Worm (Caenorhabditis elegans) whole organism, young adult: Measurements from ENCODE around the gene ensh-1.

Source experiments
- ceh-79 ChIP-seq: sonication (generic microtip); optimal IDR thresholded peaks from 2 replicates; lab custom pipeline; 2017; ENCODE audit warnings: mild to moderate bottlenecking, missing genetic modification characterization, missing compliant biosample characterization
- dpl-1 ChIP-seq: fragments of 150-350 bp; optimal IDR thresholded peaks from 2 replicates; lab custom pipeline; 2014; ENCODE audit warnings: missing biosample characterization, missing genetic modification reagents, missing genetic modification characterization
- hsf-1 ChIP-seq: fragments of 200-800 bp; sonication (Bioruptor generic); IDR thresholded peaks from 2 replicates; pipeline ENCODE4 v1.3.6; 2022; ENCODE audit warnings: missing genetic modification reagents, missing genetic modification characterization, missing compliant biosample characterization
- let-526 ChIP-seq: fragments of 200-800 bp; sonication (Bioruptor generic); IDR thresholded peaks from 2 replicates; pipeline ENCODE4 v1.3.6; 2022; ENCODE audit warnings: missing genetic modification reagents, missing genetic modification characterization, missing compliant biosample characterization
- lsl-1 ChIP-seq: fragments of 200-800 bp; sonication (Bioruptor generic); optimal IDR thresholded peaks from 2 replicates; lab custom pipeline; 2018; ENCODE audit warnings: mild to moderate bottlenecking, missing genetic modification characterization, moderate library complexity, missing compliant biosample characterization
- madf-6 ChIP-seq: fragments of 200-800 bp; sonication (Bioruptor generic); IDR thresholded peaks from 2 replicates; pipeline ENCODE4 v1.3.6; 2022; ENCODE audit warnings: missing genetic modification reagents, missing genetic modification characterization, missing compliant biosample characterization
- nhr-27 ChIP-seq: fragments of 200-800 bp; sonication (Bioruptor generic); optimal IDR thresholded peaks from 2 replicates; lab custom pipeline; 2018; ENCODE audit warnings: mild to moderate bottlenecking, missing genetic modification characterization, moderate library complexity, missing compliant biosample characterization
- rec-8 ChIP-seq, 2 experiments: sonication (generic microtip); optimal IDR thresholded peaks; 2 replicates each; lab custom pipeline; 2016; ENCODE audit warnings: mild to moderate bottlenecking in 2 of 2, missing genetic modification characterization in 2 of 2, missing genetic modification reagents in 2 of 2, missing genotype in 2 of 2, missing biosample characterization in 1 of 2, missing compliant biosample characterization in 1 of 2, moderate library complexity in 1 of 2
- snpc-4 ChIP-seq, 5 experiments: fragments of 150-350 bp in 1 of 5; sonication (generic microtip) in 4 of 5; optimal IDR thresholded peaks; 2 replicates each; lab custom pipeline; 2014 to 2018; ENCODE audit warnings: missing genetic modification characterization in 5 of 5, missing biosample characterization in 3 of 5, antibody characterized with exemption in 2 of 5, mild to moderate bottlenecking in 2 of 5, missing compliant biosample characterization in 2 of 5, missing genotype in 2 of 5, moderate library complexity in 2 of 5, missing genetic modification reagents in 1 of 5
- unc-130 ChIP-seq: sonication (generic microtip); optimal IDR thresholded peaks from 2 replicates; lab custom pipeline; 2016; ENCODE audit warnings: missing genetic modification reagents, missing genetic modification characterization, missing compliant biosample characterization
- unc-62 ChIP-seq: fragments of 150-350 bp; optimal IDR thresholded peaks from 2 replicates; lab custom pipeline; 2014; ENCODE audit warnings: missing biosample characterization, missing genetic modification reagents, missing genetic modification characterization
- ztf-26 ChIP-seq: sonication (generic microtip); optimal IDR thresholded peaks from 2 replicates; lab custom pipeline; 2017; ENCODE audit warnings: missing genetic modification characterization, missing compliant biosample characterization
- ztf-6 ChIP-seq: fragments of 200-800 bp; sonication (Bioruptor generic); IDR thresholded peaks from 2 replicates; pipeline ENCODE4 v1.3.6; 2022; ENCODE audit warnings: missing genetic modification reagents, missing genetic modification characterization, missing compliant biosample characterization

ce11 chrX:8891393-8891953, 13.7 kb upstream of the ensh-1 start:
- TF ChIP-seq dpl-1 (GFP tag; lab: Kevin White, UChicago) (no peak), unc-130 (GFP tag; lab: Kevin White, UChicago) (no peak), madf-6 (GFP tag; lab: Robert Waterston, UW) (no peak), lsl-1 (no peak), rec-8 (tag; optimal IDR thresholded peaks at IDR 0.05; lab: Kevin White, UChicago) (no peak), snpc-4 (GFP tag; optimal IDR thresholded peaks at IDR 0.05; lab: Kevin White, UChicago) (no peak), snpc-4 (tag; optimal IDR thresholded peaks at IDR 0.05; lab: Kevin White, UChicago) (no peak), hsf-1 (GFP tag; lab: Robert Waterston, UW) (no peak), unc-62 (no peak), nhr-27 (tag; lab: Kevin White, UChicago) (no peak), let-526 (GFP tag; lab: Robert Waterston, UW) (no peak), ceh-79 (no peak), ztf-26 (tag; lab: Kevin White, UChicago) (no peak), ztf-6 (GFP tag; lab: Robert Waterston, UW) (no peak)
